Worm (Caenorhabditis elegans) whole organism, L1 larva: Measurements from ENCODE around the gene pqn-27.

ENCODE experiments used
- C04F5.9 ChIP-seq: sonication (generic microtip); optimal IDR thresholded peaks from 2 replicates; lab custom pipeline; 2016; ENCODE audit warnings: missing genetic modification characterization, missing compliant biosample characterization
- C16A3.4 ChIP-seq: fragments of 150-350 bp; optimal IDR thresholded peaks from 2 replicates; lab custom pipeline; 2014; ENCODE audit warnings: missing biosample characterization, missing genetic modification characterization
- C34B4.2 ChIP-seq: sonication (generic microtip); optimal IDR thresholded peaks from 2 replicates; lab custom pipeline; 2017; ENCODE audit warnings: mild to moderate bottlenecking, missing genetic modification characterization, missing compliant biosample characterization
- F16B12.6 ChIP-seq: fragments of 150-350 bp; optimal IDR thresholded peaks from 2 replicates; lab custom pipeline; 2014; ENCODE audit warnings: missing biosample characterization, missing genetic modification characterization
- aly-2 ChIP-seq: fragments of 150-350 bp; optimal IDR thresholded peaks from 2 replicates; lab custom pipeline; 2014; ENCODE audit warnings: missing biosample characterization, missing genetic modification characterization
- ama-1 ChIP-seq: fragments of 150-350 bp; optimal IDR thresholded peaks from 2 replicates; lab custom pipeline; 2014
- ceh-63 ChIP-seq: fragments of 200-800 bp; sonication (Bioruptor generic); optimal IDR thresholded peaks from 2 replicates; lab custom pipeline; 2018; ENCODE audit warnings: mild to moderate bottlenecking, missing genetic modification characterization, missing compliant biosample characterization
- ceh-8 ChIP-seq: fragments of 200-800 bp; sonication (Bioruptor generic); optimal IDR thresholded peaks from 2 replicates; lab custom pipeline; 2018; ENCODE audit warnings: mild to moderate bottlenecking, missing genetic modification characterization, moderate library complexity, missing compliant biosample characterization
- ceh-82 ChIP-seq, 3 experiments: fragments of 150-350 bp in 1 of 3; sonication (generic microtip) in 2 of 3; optimal IDR thresholded peaks; 2 replicates each; lab custom pipeline; 2014 to 2017; ENCODE audit warnings: missing biosample characterization in 3 of 3, missing genetic modification characterization in 3 of 3
- ces-1 ChIP-seq: fragments of 150-350 bp; optimal IDR thresholded peaks from 2 replicates; lab custom pipeline; 2014; ENCODE audit warnings: missing biosample characterization, missing genetic modification reagents, missing genetic modification characterization
- efl-1 ChIP-seq, 4 experiments: fragments of 150-350 bp; optimal IDR thresholded peaks in 3 of 4; peaks in 1 of 4; 1 replicate in 1 of 4; 2 replicates in 3 of 4; lab custom pipeline; 2014; ENCODE audit warnings: missing biosample characterization in 2 of 4, missing genetic modification characterization in 2 of 4, missing genetic modification reagents in 2 of 4
- efl-3 ChIP-seq: fragments of 200-800 bp; sonication (Bioruptor generic); optimal IDR thresholded peaks from 2 replicates; lab custom pipeline; 2018; ENCODE audit warnings: mild to moderate bottlenecking, missing genetic modification characterization, missing compliant biosample characterization
- egl-13 ChIP-seq: sonication (generic microtip); optimal IDR thresholded peaks from 2 replicates; lab custom pipeline; 2016; ENCODE audit warnings: missing genotype, missing genetic modification reagents, missing genetic modification characterization, missing compliant biosample characterization
- elt-2 ChIP-seq: sonication (generic microtip); optimal IDR thresholded peaks from 2 replicates; lab custom pipeline; 2016; ENCODE audit warnings: missing genetic modification characterization, mild to moderate bottlenecking, inconsistent platforms, missing compliant biosample characterization, missing genetic modification reagents
- elt-3 ChIP-seq, 6 experiments: fragments of 150-350 bp in 1 of 6; sonication (generic microtip); optimal IDR thresholded peaks; 2 replicates each; lab custom pipeline; 2017 to 2018; ENCODE audit warnings: missing biosample characterization in 6 of 6, missing genetic modification characterization in 6 of 6, inconsistent platforms in 1 of 6
- ets-5 ChIP-seq: fragments of 200-800 bp; sonication (Bioruptor generic); IDR thresholded peaks from 2 replicates; pipeline ENCODE4 v1.3.6; 2022; ENCODE audit warnings: missing genetic modification characterization, missing compliant biosample characterization
- fkh-4 ChIP-seq: sonication (generic microtip); optimal IDR thresholded peaks from 2 replicates; lab custom pipeline; 2016; ENCODE audit warnings: missing compliant biosample characterization, missing genetic modification characterization, borderline replicate concordance
- fkh-8 ChIP-seq: sonication (generic microtip); optimal IDR thresholded peaks from 2 replicates; lab custom pipeline; 2016; ENCODE audit warnings: mild to moderate bottlenecking, missing genetic modification characterization, missing compliant biosample characterization
- fos-1 ChIP-seq: fragments of 150-350 bp; optimal IDR thresholded peaks from 2 replicates; lab custom pipeline; 2014; ENCODE audit warnings: missing biosample characterization, missing genetic modification characterization
- grh-1 ChIP-seq: fragments of 200-800 bp; sonication (Bioruptor generic); IDR thresholded peaks from 2 replicates; pipeline ENCODE4 v1.3.6; 2022; ENCODE audit warnings: missing genetic modification reagents, missing genetic modification characterization, missing compliant biosample characterization
- hlh-17 ChIP-seq: fragments of 200-800 bp; sonication (Bioruptor generic); optimal IDR thresholded peaks from 2 replicates; lab custom pipeline; 2018; ENCODE audit warnings: missing genetic modification characterization, mild to moderate bottlenecking, missing compliant biosample characterization, moderate library complexity, borderline replicate concordance
- hpl-2 ChIP-seq: fragments of 150-350 bp; optimal IDR thresholded peaks from 2 replicates; lab custom pipeline; 2014; ENCODE audit warnings: missing biosample characterization, missing genetic modification reagents, missing genetic modification characterization
- irx-1 ChIP-seq: sonication (generic microtip); optimal IDR thresholded peaks from 2 replicates; lab custom pipeline; 2016; ENCODE audit warnings: missing genetic modification characterization, missing compliant biosample characterization
- lin-35 ChIP-seq, 2 experiments: fragments of 150-350 bp; optimal IDR thresholded peaks; 2 replicates each; lab custom pipeline; 2014; ENCODE audit warnings: missing biosample characterization in 2 of 2, missing genetic modification characterization in 2 of 2, missing genetic modification reagents in 2 of 2
- lin-39 ChIP-seq: fragments of 150-350 bp; optimal IDR thresholded peaks from 2 replicates; lab custom pipeline; 2014; ENCODE audit warnings: missing biosample characterization, missing genetic modification reagents, missing genetic modification characterization
- lir-3 ChIP-seq: sonication (generic microtip); optimal IDR thresholded peaks from 2 replicates; lab custom pipeline; 2016; ENCODE audit warnings: mild to moderate bottlenecking, missing genetic modification characterization, moderate library complexity, missing compliant biosample characterization; ENCODE audit not compliant: poor library complexity
- lsy-2 ChIP-seq, 2 experiments: fragments of 150-350 bp; optimal IDR thresholded peaks; 2 replicates each; lab custom pipeline; 2014; ENCODE audit warnings: missing biosample characterization in 2 of 2, missing genetic modification characterization in 2 of 2
- mdl-1 ChIP-seq, 2 experiments: fragments of 150-350 bp; optimal IDR thresholded peaks; 2 replicates each; lab custom pipeline; 2014 to 2017; ENCODE audit warnings: missing biosample characterization in 2 of 2, missing genetic modification characterization in 2 of 2, inconsistent platforms in 1 of 2
- mef-2 ChIP-seq: fragments of 150-350 bp; optimal IDR thresholded peaks from 2 replicates; lab custom pipeline; 2014; ENCODE audit warnings: missing biosample characterization, missing genetic modification characterization
- mep-1 ChIP-seq: fragments of 150-350 bp; optimal IDR thresholded peaks from 2 replicates; lab custom pipeline; 2014; ENCODE audit warnings: missing biosample characterization, missing genetic modification characterization
- nhr-11 ChIP-seq: fragments of 150-350 bp; optimal IDR thresholded peaks from 2 replicates; lab custom pipeline; 2014; ENCODE audit warnings: missing biosample characterization, missing genetic modification characterization
- nhr-12 ChIP-seq: sonication (generic microtip); optimal IDR thresholded peaks from 2 replicates; lab custom pipeline; 2017; ENCODE audit warnings: missing biosample characterization, missing genetic modification characterization
- nhr-20 ChIP-seq: sonication (generic microtip); optimal IDR thresholded peaks from 2 replicates; lab custom pipeline; 2016; ENCODE audit warnings: mild to moderate bottlenecking, missing genetic modification characterization, missing compliant biosample characterization
- nhr-28 ChIP-seq: fragments of 150-350 bp; optimal IDR thresholded peaks from 2 replicates; lab custom pipeline; 2014; ENCODE audit warnings: missing biosample characterization, missing genetic modification characterization
- nhr-71 ChIP-seq: sonication (generic microtip); optimal IDR thresholded peaks from 2 replicates; lab custom pipeline; 2016; ENCODE audit warnings: mild to moderate bottlenecking, missing genetic modification characterization, moderate library complexity, missing compliant biosample characterization
- nhr-76 ChIP-seq: sonication (generic microtip); optimal IDR thresholded peaks from 2 replicates; lab custom pipeline; 2017; ENCODE audit warnings: missing biosample characterization, missing genetic modification characterization
- nhr-77 ChIP-seq: fragments of 150-350 bp; optimal IDR thresholded peaks from 2 replicates; lab custom pipeline; 2014; ENCODE audit warnings: missing biosample characterization, missing genetic modification characterization
- nhr-84 ChIP-seq: sonication (generic microtip); optimal IDR thresholded peaks from 2 replicates; lab custom pipeline; 2017; ENCODE audit warnings: missing biosample characterization, missing genetic modification characterization
- nhr-90 ChIP-seq: sonication (generic microtip); optimal IDR thresholded peaks from 2 replicates; lab custom pipeline; 2016; ENCODE audit warnings: mild to moderate bottlenecking, missing genetic modification characterization, missing compliant biosample characterization; ENCODE audit not compliant: poor library complexity
- pag-3 ChIP-seq: sonication (generic microtip); optimal IDR thresholded peaks from 2 replicates; lab custom pipeline; 2017; ENCODE audit warnings: missing genetic modification characterization, mild to moderate bottlenecking, missing compliant biosample characterization, antibody characterized with exemption, borderline replicate concordance; ENCODE audit not compliant: insufficient read depth
- rnt-1 ChIP-seq: sonication (generic microtip); optimal IDR thresholded peaks from 2 replicates; lab custom pipeline; 2016; ENCODE audit warnings: mild to moderate bottlenecking, missing genetic modification characterization, moderate library complexity, missing compliant biosample characterization
- snpc-4 ChIP-seq: fragments of 150-350 bp; optimal IDR thresholded peaks from 2 replicates; lab custom pipeline; 2014; ENCODE audit warnings: missing biosample characterization, missing genetic modification characterization
- snu-23 ChIP-seq: sonication (generic microtip); optimal IDR thresholded peaks from 2 replicates; lab custom pipeline; 2016; ENCODE audit warnings: missing genetic modification characterization, missing compliant biosample characterization
- sox-4 ChIP-seq: sonication (generic microtip); optimal IDR thresholded peaks from 2 replicates; lab custom pipeline; 2016; ENCODE audit warnings: missing genetic modification characterization, missing compliant biosample characterization
- sup-37 ChIP-seq: fragments of 200-800 bp; sonication (Bioruptor generic); optimal IDR thresholded peaks from 2 replicates; lab custom pipeline; 2018; ENCODE audit warnings: mild to moderate bottlenecking, missing genetic modification characterization, missing compliant biosample characterization
- swsn-7 ChIP-seq: sonication (generic microtip); optimal IDR thresholded peaks from 2 replicates; lab custom pipeline; 2016; ENCODE audit warnings: missing genetic modification characterization, missing compliant biosample characterization
- tbx-2 ChIP-seq: sonication (generic microtip); optimal IDR thresholded peaks from 2 replicates; lab custom pipeline; 2016; ENCODE audit warnings: missing genetic modification characterization, missing compliant biosample characterization
- tlp-1 ChIP-seq: fragments of 150-350 bp; optimal IDR thresholded peaks from 2 replicates; lab custom pipeline; 2014; ENCODE audit warnings: missing biosample characterization, missing genetic modification characterization
- unc-62 ChIP-seq: fragments of 150-350 bp; optimal IDR thresholded peaks from 2 replicates; lab custom pipeline; 2014; ENCODE audit warnings: missing biosample characterization, missing genetic modification reagents, missing genetic modification characterization
- unc-86 ChIP-seq: sonication (generic microtip); optimal IDR thresholded peaks from 2 replicates; lab custom pipeline; 2016; ENCODE audit warnings: missing genetic modification characterization, missing compliant biosample characterization
- zag-1 ChIP-seq: fragments of 150-350 bp; optimal IDR thresholded peaks from 2 replicates; lab custom pipeline; 2014; ENCODE audit warnings: missing biosample characterization, missing genetic modification characterization
- zip-4 ChIP-seq: fragments of 200-800 bp; sonication (Bioruptor generic); optimal IDR thresholded peaks from 2 replicates; lab custom pipeline; 2018; ENCODE audit warnings: mild to moderate bottlenecking, missing genetic modification characterization, moderate library complexity, missing compliant biosample characterization
- ztf-4 ChIP-seq: fragments of 150-350 bp; optimal IDR thresholded peaks from 2 replicates; lab custom pipeline; 2014; ENCODE audit warnings: missing biosample characterization, missing genetic modification characterization

pqn-27 gene

DNA sequence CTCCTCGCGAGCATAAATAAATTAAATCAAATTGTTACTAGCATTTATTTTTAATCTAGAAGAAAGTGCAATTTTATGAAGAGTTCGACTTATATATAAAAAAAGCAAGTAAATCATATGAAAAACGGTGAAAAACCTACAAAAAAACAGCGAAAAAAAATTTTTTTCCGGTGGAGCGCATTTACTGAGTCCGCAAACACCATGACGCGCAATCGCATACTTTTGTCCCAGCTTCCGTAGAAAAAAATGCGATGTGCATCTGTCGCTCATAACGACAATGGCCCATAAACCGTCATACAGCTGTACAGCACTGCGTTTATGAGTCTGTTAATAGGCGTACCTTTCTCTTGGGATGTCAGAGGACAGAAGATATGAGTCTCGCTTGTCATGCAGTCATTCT, 16.8 kb upstream of the pqn-27 start (continued):
- TF ChIP-seq nhr-77 (no peak), C34B4.2 (no peak), nhr-71 (peak; percentile 75), fkh-8 (tag; lab: Kevin White, UChicago) (peak; percentile 25), lir-3 (no peak), C16A3.4 (peak; percentile 40), mdl-1 (tag; optimal IDR thresholded peaks at IDR 0.05; lab: Kevin White, UChicago) (no peak), nhr-20 (tag; lab: Kevin White, UChicago) (peak; percentile 53), hlh-17 (no peak), zip-4 (GFP tag; lab: Kevin White, UChicago) (no peak), fos-1 (tag; lab: Kevin White, UChicago) (no peak), C04F5.9 (tag; lab: Kevin White, UChicago) (no peak), sox-4 (tag; lab: Kevin White, UChicago) (no peak), elt-2 (tag; lab: Kevin White, UChicago) (no peak), nhr-11 (tag; lab: Kevin White, UChicago) (no peak), fkh-4 (tag; lab: Kevin White, UChicago) (no peak), mef-2 (tag; lab: Kevin White, UChicago) (no peak), efl-1 (optimal IDR thresholded peaks at IDR 0.05; lab: Kevin White, UChicago) (peak; percentile 73), efl-1 (GFP tag; optimal IDR thresholded peaks at IDR 0.05 in 1 of 2; lab: Kevin White, UChicago) (peak; percentile 74 to 97), snpc-4 (tag; lab: Kevin White, UChicago) (peak; percentile 53), nhr-12 (tag; lab: Kevin White, UChicago) (no peak), efl-3 (GFP tag; lab: Kevin White, UChicago) (no peak), swsn-7 (peak; percentile 58), ces-1 (GFP tag; lab: Kevin White, UChicago) (no peak), mep-1 (peak; percentile 88), nhr-28 (tag; lab: Kevin White, UChicago) (no peak), ceh-63 (GFP tag; lab: Kevin White, UChicago) (no peak), grh-1 (GFP tag; lab: Robert Waterston, UW) (0 out of 2 replicates have a peak, but pooled peaks have one; percentile 26), pag-3 (tag; lab: Kevin White, UChicago) (no peak), tbx-2 (peak; percentile 60), unc-62 (GFP tag; lab: Kevin White, UChicago) (no peak), unc-86 (peak; percentile 33), ama-1 (lab: Kevin White, UChicago) (peak; percentile 4), aly-2 (tag; lab: Kevin White, UChicago) (no peak), ceh-8 (GFP tag; lab: Kevin White, UChicago) (no peak), ceh-82 (tag; optimal IDR thresholded peaks at IDR 0.05; lab: Kevin White, UChicago) (peak; percentile 51 to 57 (median 56)), lin-35 (GFP tag; optimal IDR thresholded peaks at IDR 0.05; lab: Kevin White, UChicago) (peak; percentile 70 to 73), irx-1 (tag; lab: Kevin White, UChicago) (peak; percentile 10), ets-5 (GFP tag; lab: Robert Waterston, UW) (no peak), egl-13 (tag; lab: Kevin White, UChicago) (peak; percentile 18), sup-37 (no peak), nhr-76 (tag; lab: Kevin White, UChicago) (no peak), nhr-84 (tag; lab: Kevin White, UChicago) (no peak), elt-3 (tag; optimal IDR thresholded peaks at IDR 0.05; lab: Kevin White, UChicago) (no peak), rnt-1 (tag; lab: Kevin White, UChicago) (peak; percentile 73), tlp-1 (tag; lab: Kevin White, UChicago) (no peak), lin-39 (tag; lab: Kevin White, UChicago) (peak; percentile 16), zag-1 (tag; lab: Kevin White, UChicago) (no peak), lsy-2 (tag; optimal IDR thresholded peaks at IDR 0.05; lab: Kevin White, UChicago) (peak; percentile 64 to 75), ztf-4 (tag; lab: Kevin White, UChicago) (no peak), F16B12.6 (tag; lab: Kevin White, UChicago) (peak; percentile 94), hpl-2 (GFP tag; lab: Kevin White, UChicago) (no peak), nhr-90 (tag; lab: Kevin White, UChicago) (peak; percentile 58), snu-23 (peak; percentile 77)
